Fruit fly (Drosophila melanogaster): ENCODE data around the gene CG46059.

CG46059 gene

DNA sequence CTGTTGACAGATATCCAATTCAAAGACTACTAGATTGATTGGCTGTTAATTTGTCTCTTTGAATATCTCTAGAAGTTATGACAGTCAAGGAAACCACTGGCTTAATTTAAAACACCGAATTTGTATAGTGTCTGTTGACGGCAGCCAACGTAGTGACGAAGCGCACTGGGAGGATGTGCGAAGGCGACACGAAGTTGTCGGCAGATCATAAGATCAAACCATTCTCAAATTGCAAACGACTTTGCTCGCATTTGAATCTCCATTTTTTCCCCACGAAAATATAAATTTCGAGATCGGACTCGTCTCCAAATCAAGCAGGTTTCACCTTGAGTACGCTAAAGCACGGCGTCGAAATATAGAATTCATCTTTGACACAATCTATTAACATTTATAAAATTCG, 877 bp downstream of the CG46059 start, which contains the start of gene CG42688:
Gene CG42688, minus strand, starts transcription at position 101 of the 400 bp plus-strand sequence.
- TF ChIP-seq dmrt93B (GFP tag; optimal IDR thresholded peaks at IDR 0.05) (no peak), dsf (GFP tag; optimal IDR thresholded peaks at IDR 0.05; ENCODE audit: borderline replicate concordance) (no peak), Myc (optimal IDR thresholded peaks at IDR 0.05) (no peak), Hnf4 (GFP tag; optimal IDR thresholded peaks at IDR 0.05) (no peak), Dif (GFP tag; optimal IDR thresholded peaks at IDR 0.05; ENCODE audit: partially characterized antibody) (no peak), foxo (GFP tag; optimal IDR thresholded peaks at IDR 0.05) (no peak), HLH106 (tag; optimal IDR thresholded peaks at IDR 0.05) (no peak), Hr83 (GFP tag; optimal IDR thresholded peaks at IDR 0.05; ENCODE audit: poor library complexity, severe bottlenecking) (no peak), sv (GFP tag; optimal IDR thresholded peaks at IDR 0.05) (no peak), N (GFP tag; optimal IDR thresholded peaks at IDR 0.05) (no peak), jim (GFP tag; optimal IDR thresholded peaks at IDR 0.05) (no peak), ey (GFP tag; optimal IDR thresholded peaks at IDR 0.05) (no peak), h (GFP tag; optimal IDR thresholded peaks at IDR 0.05) (no peak), sage (GFP tag; optimal IDR thresholded peaks at IDR 0.05) (no peak), CG9705 (GFP tag; optimal IDR thresholded peaks at IDR 0.05) (no peak)

DNA sequence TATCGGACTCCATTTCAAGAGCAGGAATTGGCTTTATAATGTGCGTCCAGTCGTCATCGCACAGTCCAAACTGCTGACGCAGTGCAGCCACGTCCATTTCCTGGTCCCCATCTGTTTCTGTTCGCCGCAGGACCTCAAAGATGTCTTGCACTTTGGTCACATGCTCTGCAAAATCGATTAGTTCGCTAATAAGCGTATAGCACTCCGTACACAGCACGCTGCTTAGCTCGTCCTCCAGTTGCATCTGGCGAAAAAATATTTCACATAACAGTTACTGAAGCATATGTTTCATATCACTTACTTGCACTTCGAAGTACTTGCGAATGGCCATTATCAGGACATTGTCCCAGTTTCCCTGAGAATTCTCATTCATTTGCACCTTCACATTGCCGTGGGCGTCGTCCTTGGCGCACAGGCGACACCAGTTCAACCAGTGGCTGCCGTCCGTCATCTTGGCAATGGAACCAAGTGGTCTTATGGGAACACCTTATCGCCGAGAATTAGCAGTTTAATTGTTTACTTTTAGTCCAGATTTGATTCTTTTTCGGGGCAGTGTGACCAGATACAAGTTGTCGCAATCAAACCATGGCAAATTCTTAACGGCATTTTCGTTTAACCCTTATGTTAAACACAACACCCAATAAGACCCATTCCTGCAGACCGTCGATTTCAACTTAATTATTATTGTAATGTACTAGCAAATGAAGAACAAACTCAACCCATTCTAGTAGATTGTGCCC, 2.3 kb downstream of the CG46059 start, which contains the start of gene CG17568:
Gene CG17568, minus strand, starts transcription at position 550 of the 740 bp plus-strand sequence.
- TF ChIP-seq woc (GFP tag; optimal IDR thresholded peaks at IDR 0.05) (peak; percentile 57), dsf (GFP tag; optimal IDR thresholded peaks at IDR 0.05; ENCODE audit: borderline replicate concordance) (no peak), Sp1 (GFP tag; optimal IDR thresholded peaks at IDR 0.05) (no peak), foxo (GFP tag; optimal IDR thresholded peaks at IDR 0.05) (peak in 1 of 2 experiments; percentile 2), rgr (GFP tag; optimal IDR thresholded peaks at IDR 0.05) (no peak)

dm6 chr2L:19168095-19168697, 15.4 kb downstream of the CG46059 start:
- TF ChIP-seq ey (GFP tag; optimal IDR thresholded peaks at IDR 0.05) = no peak
- no peak for TF ChIP-seq CrebA (GFP tag; optimal IDR thresholded peaks at IDR 0.05; ENCODE audit: borderline replicate concordance)
- TF ChIP-seq CG9705 (GFP tag; optimal IDR thresholded peaks at IDR 0.05) = no peak
- TF ChIP-seq Jra (GFP tag; optimal IDR thresholded peaks at IDR 0.05) = no peak
- no peak for TF ChIP-seq OdsH (GFP tag; optimal IDR thresholded peaks at IDR 0.05)
- no peak for TF ChIP-seq dl (GFP tag; optimal IDR thresholded peaks at IDR 0.05; ENCODE audit: insufficient read depth in 1 of 2, partially characterized antibody in 2 of 2)
- no peak for TF ChIP-seq fru (GFP tag; optimal IDR thresholded peaks at IDR 0.05)
- TF ChIP-seq sage (GFP tag; optimal IDR thresholded peaks at IDR 0.05) = no peak

- no peak for TF ChIP-seq Rel (GFP tag; optimal IDR thresholded peaks at IDR 0.05)
- TF ChIP-seq Rel (tag; optimal IDR thresholded peaks at IDR 0.05) = no peak
- TF ChIP-seq CrebA (GFP tag; optimal IDR thresholded peaks at IDR 0.05; ENCODE audit: borderline replicate concordance) = no peak
- no peak for TF ChIP-seq OdsH (GFP tag; optimal IDR thresholded peaks at IDR 0.05)
- TF ChIP-seq Hr78 (GFP tag; optimal IDR thresholded peaks at IDR 0.05) = no peak
- no peak for TF ChIP-seq sv (GFP tag; optimal IDR thresholded peaks at IDR 0.05)
- no peak for TF ChIP-seq Myc (optimal IDR thresholded peaks at IDR 0.05)
- no peak for TF ChIP-seq Sp1 (GFP tag; optimal IDR thresholded peaks at IDR 0.05)
- no peak for TF ChIP-seq sage (GFP tag; optimal IDR thresholded peaks at IDR 0.05)
- TF ChIP-seq woc (GFP tag; optimal IDR thresholded peaks at IDR 0.05) = no peak
- TF ChIP-seq dl (GFP tag; optimal IDR thresholded peaks at IDR 0.05; ENCODE audit: insufficient read depth in 1 of 2, partially characterized antibody in 2 of 2) = no peak
- TF ChIP-seq Abd-B (GFP tag; optimal IDR thresholded peaks at IDR 0.05) = no peak
- TF ChIP-seq Hnf4 (GFP tag; optimal IDR thresholded peaks at IDR 0.05) = no peak
- no peak for TF ChIP-seq Jra (GFP tag; optimal IDR thresholded peaks at IDR 0.05)
- no peak for TF ChIP-seq Dfd (GFP tag; optimal IDR thresholded peaks at IDR 0.05)
Measured at dm6 chr2L:19167135-19167681, 16.4 kb downstream of the CG46059 start.

DNA sequence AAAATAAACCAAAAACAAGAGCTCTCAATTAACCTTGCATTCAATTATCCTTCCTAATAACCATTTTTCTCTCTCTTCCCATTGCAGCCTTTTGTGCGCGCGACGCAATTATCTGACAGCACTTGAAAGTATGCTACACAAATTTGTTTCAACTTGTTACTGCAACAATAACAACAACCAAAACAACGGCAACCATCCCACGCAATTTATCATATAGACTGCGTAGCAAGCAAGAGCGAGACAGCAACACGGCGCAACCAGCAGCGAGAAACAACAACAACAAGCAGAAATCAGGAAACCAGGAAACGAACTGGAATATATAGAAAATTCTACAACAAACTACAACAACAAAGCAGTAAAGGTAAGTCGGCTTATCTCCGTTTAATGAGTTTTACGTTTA, 17.6 kb downstream of the CG46059 start:
- peak; percentile 89 for TF ChIP-seq Myc (optimal IDR thresholded peaks at IDR 0.05)
- no peak for TF ChIP-seq jim (GFP tag; optimal IDR thresholded peaks at IDR 0.05)
- TF ChIP-seq Vsx2 (GFP tag; optimal IDR thresholded peaks at IDR 0.05; ENCODE audit: partially characterized antibody) = peak; percentile 72
- peak; percentile 20 for TF ChIP-seq Hr83 (GFP tag; optimal IDR thresholded peaks at IDR 0.05; ENCODE audit: poor library complexity, severe bottlenecking)
- peak; percentile 94 for TF ChIP-seq N (GFP tag; optimal IDR thresholded peaks at IDR 0.05)
- no peak for TF ChIP-seq Jra (GFP tag; optimal IDR thresholded peaks at IDR 0.05)
- TF ChIP-seq dl (GFP tag; optimal IDR thresholded peaks at IDR 0.05; ENCODE audit: insufficient read depth in 1 of 2, partially characterized antibody in 2 of 2) = no peak

All from whole organism, wandering third instar larva.